Fruit fly (Drosophila melanogaster) Kc167 (cell line): ENCODE results near the gene HHEX.

Experiments
- Myc ChIP-seq: fragments of >200 bp; optimal IDR thresholded peaks from 2 replicates; lab custom pipeline; 2017; ENCODE audit warnings: missing external identifiers
- psq ChIP-seq: fragments of >200 bp; optimal IDR thresholded peaks from 2 replicates; lab custom pipeline; 2017; ENCODE audit warnings: missing external identifiers
- ttk ChIP-seq: sonication (Bioruptor generic); optimal IDR thresholded peaks from 2 replicates; lab custom pipeline; 2017; ENCODE audit warnings: missing external identifiers

DNA sequence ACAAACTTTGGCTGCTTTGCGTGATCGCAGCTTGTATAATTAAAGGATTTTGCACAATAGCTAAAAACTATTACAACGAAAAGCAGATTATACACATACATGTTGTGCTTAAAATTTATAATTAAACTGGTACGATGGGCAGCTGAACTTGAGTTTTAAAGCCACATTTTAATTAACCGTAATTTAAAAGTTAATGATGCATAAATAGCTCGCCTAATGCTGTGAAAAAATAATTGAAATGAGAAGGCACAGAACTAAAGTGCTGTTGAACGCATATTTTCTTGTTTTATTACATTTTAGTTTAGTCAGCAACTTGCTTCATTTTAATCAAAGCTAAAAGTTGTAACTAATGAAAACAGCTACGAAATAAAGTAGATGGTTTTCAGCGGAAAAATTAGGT, 48.9 kb upstream of the HHEX start, which contains the start of gene Obp93a:
- no peak for TF ChIP-seq Myc (lab: Kevin White, UChicago)
- TF ChIP-seq ttk = no peak
- no peak for TF ChIP-seq psq (lab: Kevin White, UChicago)
